Fruit fly (Drosophila melanogaster) whole organism, pupa: ENCODE measurements around the gene smog.

Source experiments
- CG10348 ChIP-seq: fragments of 200-800 bp; sonication (Bioruptor generic); IDR thresholded peaks from 2 replicates; pipeline ENCODE4 v1.3.6; 2022; ENCODE audit warnings: missing biosample characterization, missing genetic modification characterization
- CG12605 ChIP-seq: fragments of 200-800 bp; sonication (Bioruptor generic); IDR thresholded peaks from 2 replicates; pipeline ENCODE4 v1.3.6; 2022; ENCODE audit warnings: missing biosample characterization, missing genetic modification characterization
- CG13204 ChIP-seq: fragments of 200-800 bp; sonication (Bioruptor generic); optimal IDR thresholded peaks from 2 replicates; lab custom pipeline; 2018; ENCODE audit warnings: missing biosample characterization, mild to moderate bottlenecking, missing genetic modification characterization, moderate library complexity
- CG14655 ChIP-seq: fragments of 200-800 bp; sonication (Bioruptor generic); optimal IDR thresholded peaks from 3 replicates; lab custom pipeline; 2017; ENCODE audit warnings: mild to moderate bottlenecking, missing biosample characterization, missing genetic modification reagents, missing genetic modification characterization
- CG15710 ChIP-seq: fragments of 200-800 bp; sonication (Bioruptor generic); optimal IDR thresholded peaks from 2 replicates; lab custom pipeline; 2018; ENCODE audit warnings: missing biosample characterization, mild to moderate bottlenecking, missing genetic modification characterization, moderate library complexity
- CG17806 ChIP-seq: fragments of 200-800 bp; sonication (Bioruptor generic); optimal IDR thresholded peaks from 2 replicates; lab custom pipeline; 2018; ENCODE audit warnings: missing biosample characterization, mild to moderate bottlenecking, missing genetic modification characterization, moderate library complexity
- CG32121 ChIP-seq: fragments of 200-800 bp; sonication (Bioruptor generic); IDR thresholded peaks from 2 replicates; pipeline ENCODE4 v1.3.6; 2022; ENCODE audit warnings: missing biosample characterization, missing genetic modification characterization
- CG34367 ChIP-seq: fragments of 200-800 bp; sonication (Bioruptor generic); optimal IDR thresholded peaks from 2 replicates; lab custom pipeline; 2018; ENCODE audit warnings: missing biosample characterization, mild to moderate bottlenecking, missing genetic modification characterization
- CG4496 ChIP-seq: fragments of 200-800 bp; sonication (Bioruptor generic); IDR thresholded peaks from 3 replicates; pipeline ENCODE4 v1.3.6; 2022; ENCODE audit warnings: missing biosample characterization, missing genetic modification characterization
- CG8159 ChIP-seq: fragments of 200-800 bp; sonication (Bioruptor generic); optimal IDR thresholded peaks from 3 replicates; lab custom pipeline; 2018; ENCODE audit warnings: missing biosample characterization, mild to moderate bottlenecking, missing genetic modification characterization, moderate library complexity
- CG8301 ChIP-seq: fragments of 200-800 bp; sonication (Bioruptor generic); optimal IDR thresholded peaks from 2 replicates; lab custom pipeline; 2018; ENCODE audit warnings: missing biosample characterization, mild to moderate bottlenecking, missing genetic modification characterization
- CG9948 ChIP-seq: fragments of 200-800 bp; sonication (Bioruptor generic); optimal IDR thresholded peaks from 2 replicates; lab custom pipeline; 2018; ENCODE audit warnings: missing biosample characterization, mild to moderate bottlenecking, missing genetic modification characterization, moderate library complexity
- D1 ChIP-seq: fragments of 200-800 bp; sonication (Bioruptor generic); optimal IDR thresholded peaks from 2 replicates; lab custom pipeline; 2018; ENCODE audit warnings: missing biosample characterization, mild to moderate bottlenecking, missing genetic modification characterization, moderate library complexity
- EcR ChIP-seq: fragments of 200-800 bp; sonication (Bioruptor generic); optimal IDR thresholded peaks from 3 replicates; lab custom pipeline; 2019; ENCODE audit warnings: missing biosample characterization, missing genetic modification characterization, mild to moderate bottlenecking, moderate library complexity, missing genetic modification reagents
- Ets98B ChIP-seq: fragments of 200-800 bp; sonication (Bioruptor generic); IDR thresholded peaks from 2 replicates; pipeline ENCODE4 v1.3.6; 2022; ENCODE audit warnings: missing biosample characterization, missing genetic modification characterization
- Pif1A ChIP-seq: fragments of 200-800 bp; sonication (Bioruptor generic); optimal IDR thresholded peaks from 3 replicates; lab custom pipeline; 2016; ENCODE audit warnings: missing biosample characterization, missing genetic modification characterization
- Pif1B ChIP-seq: fragments of 200-800 bp; sonication (Bioruptor generic); optimal IDR thresholded peaks from 3 replicates; lab custom pipeline; 2016; ENCODE audit warnings: missing biosample characterization, missing genetic modification characterization
- Snoo ChIP-seq: fragments of 200-800 bp; sonication (Bioruptor generic); optimal IDR thresholded peaks from 3 replicates; lab custom pipeline; 2017; ENCODE audit warnings: missing biosample characterization, mild to moderate bottlenecking, missing genetic modification characterization, inconsistent platforms
- fd96Ca ChIP-seq: fragments of 200-800 bp; sonication (Bioruptor generic); IDR thresholded peaks from 3 replicates; pipeline ENCODE4 v1.3.6; 2022; ENCODE audit warnings: missing biosample characterization, missing genetic modification characterization
- gl ChIP-seq: fragments of 200-800 bp; sonication (Bioruptor generic); optimal IDR thresholded peaks from 2 replicates; lab custom pipeline; 2018; ENCODE audit warnings: missing biosample characterization, mild to moderate bottlenecking, missing genetic modification characterization
- rn ChIP-seq: fragments of 200-800 bp; sonication (Bioruptor generic); IDR thresholded peaks from 2 replicates; pipeline ENCODE4 v1.3.6; 2022; ENCODE audit warnings: missing biosample characterization, missing genetic modification characterization

Gene smog

dm6 chr2L:4820448-4821318, 32.0 kb upstream of the smog start:
- TF ChIP-seq CG13204 = peak; percentile 47
- TF ChIP-seq CG17806 (tag; lab: Kevin White, UChicago) = peak; percentile 73
- peak; percentile 77 for TF ChIP-seq CG9948 (tag; lab: Kevin White, UChicago)
- peak; percentile 54 for TF ChIP-seq CG8301 (tag; lab: Kevin White, UChicago)
- TF ChIP-seq fd96Ca (GFP tag; lab: Robert Waterston, UW) = peak; percentile 40; the same call in 1 of the 3 replicates
- peak; percentile 80 for TF ChIP-seq CG15710
- peak; percentile 78 for TF ChIP-seq CG34367 (tag; lab: Kevin White, UChicago)
- no peak for TF ChIP-seq CG32121
- TF ChIP-seq Snoo (tag; lab: Kevin White, UChicago) = peak; percentile 74
- TF ChIP-seq CG4496 = peak; percentile 42; the same call in 2 of the 3 replicates
- peak; percentile 80 for TF ChIP-seq CG14655 (GFP tag; lab: Kevin White, UChicago)
- TF ChIP-seq D1 (tag; lab: Kevin White, UChicago) = no peak
- peak; percentile 70 for TF ChIP-seq Pif1A (GFP tag; lab: Kevin White, UChicago)
- TF ChIP-seq CG12605 (GFP tag; lab: Robert Waterston, UW) = no peak; the same call in 1 of the 2 replicates
- 0 out of 2 replicates have a peak, but pooled peaks have one; percentile 12 for TF ChIP-seq rn (GFP tag; lab: Robert Waterston, UW)
- TF ChIP-seq Pif1B (GFP tag; lab: Kevin White, UChicago) = peak; percentile 72
- TF ChIP-seq EcR = no peak
- TF ChIP-seq gl (tag; lab: Kevin White, UChicago) = peak; percentile 54
- TF ChIP-seq CG10348 (GFP tag; lab: Robert Waterston, UW) = no peak
- no peak for TF ChIP-seq Ets98B (GFP tag; lab: Robert Waterston, UW)
- no peak for TF ChIP-seq CG8159 (tag; lab: Kevin White, UChicago)

- TF ChIP-seq CG32121 = peak; percentile 45; the same call in 1 of the 2 replicates
- no peak for TF ChIP-seq rn (GFP tag; lab: Robert Waterston, UW)
- TF ChIP-seq CG10348 (GFP tag; lab: Robert Waterston, UW) = no peak
- TF ChIP-seq CG4496 = peak; percentile 76
- TF ChIP-seq gl (tag; lab: Kevin White, UChicago) = peak; percentile 38
- peak; percentile 70 for TF ChIP-seq Pif1B (GFP tag; lab: Kevin White, UChicago)
- peak; percentile 77 for TF ChIP-seq Pif1A (GFP tag; lab: Kevin White, UChicago)
- TF ChIP-seq CG12605 (GFP tag; lab: Robert Waterston, UW) = 0 out of 2 replicates have a peak, but pooled peaks have one; percentile 29
- peak; percentile 66 for TF ChIP-seq CG34367 (tag; lab: Kevin White, UChicago)
- peak; percentile 58 for TF ChIP-seq Ets98B (GFP tag; lab: Robert Waterston, UW)
- TF ChIP-seq CG9948 (tag; lab: Kevin White, UChicago) = peak; percentile 87
- peak; percentile 77 for TF ChIP-seq D1 (tag; lab: Kevin White, UChicago)
- TF ChIP-seq EcR = no peak
- TF ChIP-seq CG15710 = peak; percentile 83
- peak; percentile 94 for TF ChIP-seq CG8159 (tag; lab: Kevin White, UChicago)
- peak; percentile 34 for TF ChIP-seq CG13204
- TF ChIP-seq CG14655 (GFP tag; lab: Kevin White, UChicago) = peak; percentile 84
- TF ChIP-seq Snoo (tag; lab: Kevin White, UChicago) = peak; percentile 69
- TF ChIP-seq CG8301 (tag; lab: Kevin White, UChicago) = peak; percentile 64
- TF ChIP-seq CG17806 (tag; lab: Kevin White, UChicago) = peak; percentile 86
- TF ChIP-seq fd96Ca (GFP tag; lab: Robert Waterston, UW) = 0 out of 3 replicates have a peak, but pooled peaks have one; percentile 6
Measured at dm6 chr2L:4821319-4821717, 31.3 kb upstream of the smog start.

- no peak for TF ChIP-seq Pif1A (GFP tag; lab: Kevin White, UChicago)
- no peak for TF ChIP-seq CG17806 (tag; lab: Kevin White, UChicago)
Measured at dm6 chr2L:4821757-4822156, 30.9 kb upstream of the smog start, which contains the start of gene CG15628. Gene CG15628, plus strand, starts transcription at chr2L:4821774.

- TF ChIP-seq Snoo (tag; lab: Kevin White, UChicago) (no peak), CG15710 (no peak), EcR (no peak), Pif1A (GFP tag; lab: Kevin White, UChicago) (no peak), Ets98B (GFP tag; lab: Robert Waterston, UW) (no peak), CG12605 (GFP tag; lab: Robert Waterston, UW) (no peak), CG13204 (peak; percentile 76), gl (tag; lab: Kevin White, UChicago) (no peak), CG34367 (tag; lab: Kevin White, UChicago) (no peak), CG4496 (0 out of 3 replicates have a peak, but pooled peaks have one; percentile 14), CG10348 (GFP tag; lab: Robert Waterston, UW) (no peak), CG8159 (tag; lab: Kevin White, UChicago) (no peak)
Measured at dm6 chr2L:4822258-4822657, 30.4 kb upstream of the smog start.

dm6 chr2L:4823797-4824196, 28.9 kb upstream of the smog start:
- TF ChIP-seq CG15710 (no peak), CG17806 (tag; lab: Kevin White, UChicago) (no peak), CG8301 (tag; lab: Kevin White, UChicago) (no peak), CG13204 (no peak), gl (tag; lab: Kevin White, UChicago) (no peak), EcR (no peak), CG9948 (tag; lab: Kevin White, UChicago) (no peak), fd96Ca (GFP tag; lab: Robert Waterston, UW) (no peak), CG10348 (GFP tag; lab: Robert Waterston, UW) (no peak), CG32121 (no peak), D1 (tag; lab: Kevin White, UChicago) (no peak), CG14655 (GFP tag; lab: Kevin White, UChicago) (no peak), CG12605 (GFP tag; lab: Robert Waterston, UW) (no peak), Pif1A (GFP tag; lab: Kevin White, UChicago) (no peak), Ets98B (GFP tag; lab: Robert Waterston, UW) (no peak), CG34367 (tag; lab: Kevin White, UChicago) (no peak), CG4496 (no peak)
- TF ChIP-seq, all 21 proteins: peak for 0
